Fruit fly (Drosophila melanogaster) whole organism, embryonic: ENCODE results near the gene CG31077.

Source experiments
- Abd-B ChIP-seq: fragments of 200-800 bp; sonication (Bioruptor generic); optimal IDR thresholded peaks from 2 replicates; lab custom pipeline; 2018; ENCODE audit warnings: missing biosample characterization, mild to moderate bottlenecking, missing genetic modification characterization, moderate library complexity
- Antp ChIP-seq: fragments of 200-800 bp; sonication (Bioruptor generic); optimal IDR thresholded peaks from 3 replicates; lab custom pipeline; 2016; ENCODE audit warnings: missing biosample characterization, missing genetic modification characterization
- Atf3 ChIP-seq: fragments of 200-800 bp; sonication (Bioruptor generic); optimal IDR thresholded peaks from 3 replicates; lab custom pipeline; 2016; ENCODE audit warnings: missing biosample characterization, missing genetic modification characterization
- CG1024 ChIP-seq: fragments of 200-800 bp; sonication (Bioruptor generic); IDR thresholded peaks from 2 replicates; pipeline ENCODE4 v1.3.6; 2022; ENCODE audit warnings: missing biosample characterization, missing genetic modification characterization
- CG10267 ChIP-seq: fragments of 200-800 bp; sonication (Bioruptor generic); optimal IDR thresholded peaks from 2 replicates; lab custom pipeline; 2018; ENCODE audit warnings: missing biosample characterization, mild to moderate bottlenecking, missing genetic modification characterization, moderate library complexity
- CG11560 ChIP-seq: fragments of 200-800 bp; sonication (Bioruptor generic); IDR thresholded peaks from 3 replicates; pipeline ENCODE4 v1.3.6; 2022; ENCODE audit warnings: missing biosample characterization, missing genetic modification characterization
- CG1647 ChIP-seq: fragments of 200-800 bp; sonication (Bioruptor generic); optimal IDR thresholded peaks from 3 replicates; lab custom pipeline; 2016; ENCODE audit warnings: missing biosample characterization, missing genetic modification characterization
- CG17385 ChIP-seq: fragments of 200-800 bp; sonication (Bioruptor generic); optimal IDR thresholded peaks from 3 replicates; lab custom pipeline; 2018; ENCODE audit warnings: missing biosample characterization, mild to moderate bottlenecking, missing genetic modification characterization
- CG18599 ChIP-seq: fragments of 200-800 bp; sonication (Bioruptor generic); optimal IDR thresholded peaks from 3 replicates; lab custom pipeline; 2017; ENCODE audit warnings: missing biosample characterization, missing genetic modification characterization, mild to moderate bottlenecking, moderate library complexity, missing genetic modification reagents
- CG7556 ChIP-seq: fragments of 200-800 bp; sonication (Bioruptor generic); optimal IDR thresholded peaks from 2 replicates; lab custom pipeline; 2017; ENCODE audit warnings: missing biosample characterization, mild to moderate bottlenecking, missing genetic modification characterization
- CG8290 ChIP-seq, 3 experiments: fragments of 200-800 bp; sonication (Bioruptor generic); optimal IDR thresholded peaks; 2 replicates each; lab custom pipeline; 2016 to 2019; ENCODE audit warnings: missing biosample characterization in 3 of 3, missing genetic modification characterization in 3 of 3, mild to moderate bottlenecking in 2 of 3, moderate library complexity in 1 of 3
- CG8944 ChIP-seq: fragments of 200-800 bp; sonication (Bioruptor generic); optimal IDR thresholded peaks from 3 replicates; lab custom pipeline; 2016; ENCODE audit warnings: missing biosample characterization, missing genetic modification characterization
- Eip74EF ChIP-seq, 2 experiments: fragments of 200-800 bp in 1 of 2; fragments of >200 bp in 1 of 2; sonication (Bioruptor generic) in 1 of 2; optimal IDR thresholded peaks; 2 replicates each; lab custom pipeline; 2017 to 2019; ENCODE audit warnings: missing biosample characterization in 2 of 2, missing genetic modification characterization in 2 of 2, mild to moderate bottlenecking in 1 of 2, moderate library complexity in 1 of 2
- GATAe ChIP-seq: fragments of 200-800 bp; sonication (Bioruptor generic); conservative IDR thresholded peaks from 2 replicates; pipeline ENCODE4 v1.3.6; 2022; ENCODE audit warnings: missing biosample characterization, missing genetic modification characterization
- Hey ChIP-seq: fragments of 200-800 bp; sonication (Bioruptor generic); optimal IDR thresholded peaks from 3 replicates; lab custom pipeline; 2018; ENCODE audit warnings: missing biosample characterization, mild to moderate bottlenecking, missing genetic modification characterization
- HmgD ChIP-seq: fragments of 200-800 bp; sonication (Bioruptor generic); optimal IDR thresholded peaks from 3 replicates; lab custom pipeline; 2016; ENCODE audit warnings: missing biosample characterization, missing genetic modification characterization
- Myb ChIP-seq: fragments of 200-800 bp; sonication (Bioruptor generic); optimal IDR thresholded peaks from 2 replicates; lab custom pipeline; 2016; ENCODE audit warnings: missing biosample characterization, missing genetic modification characterization
- Neu2 ChIP-seq: fragments of 200-800 bp; sonication (Bioruptor generic); optimal IDR thresholded peaks from 3 replicates; lab custom pipeline; 2016; ENCODE audit warnings: missing biosample characterization, missing genetic modification characterization, borderline replicate concordance
- Optix ChIP-seq: fragments of 200-800 bp; sonication (Bioruptor generic); IDR thresholded peaks from 3 replicates; pipeline ENCODE4 v1.3.6; 2022; ENCODE audit warnings: missing biosample characterization, missing genetic modification characterization
- Sox100B ChIP-seq: fragments of 200-800 bp; sonication (Bioruptor generic); optimal IDR thresholded peaks from 3 replicates; lab custom pipeline; 2018; ENCODE audit warnings: missing biosample characterization, mild to moderate bottlenecking, missing genetic modification characterization
- Sry-β ChIP-seq: fragments of 200-800 bp; sonication (Bioruptor generic); optimal IDR thresholded peaks from 2 replicates; lab custom pipeline; 2018; ENCODE audit warnings: missing biosample characterization, mild to moderate bottlenecking, missing genetic modification characterization, moderate library complexity
- TFAM ChIP-seq: fragments of 200-800 bp; sonication (Bioruptor generic); optimal IDR thresholded peaks from 2 replicates; lab custom pipeline; 2017; ENCODE audit warnings: missing biosample characterization, missing genetic modification characterization, inconsistent platforms
- Tbp ChIP-seq: fragments of >200 bp; optimal IDR thresholded peaks from 2 replicates; lab custom pipeline; 2018; ENCODE audit warnings: missing biosample characterization, missing genetic modification characterization
- Trl ChIP-seq, 3 experiments: fragments of >200 bp in 2 of 3; fragments of 200-800 bp in 1 of 3; sonication (Bioruptor generic) in 1 of 3; optimal IDR thresholded peaks; 2 replicates in 1 of 3; 3 replicates in 2 of 3; lab custom pipeline; 2016 to 2017; ENCODE audit warnings: missing biosample characterization in 1 of 3, missing genetic modification characterization in 1 of 3
- bowl ChIP-seq: fragments of 200-800 bp; sonication (Bioruptor generic); IDR thresholded peaks from 2 replicates; pipeline ENCODE4 v1.3.6; 2022; ENCODE audit warnings: missing biosample characterization, missing genetic modification characterization
- cwo ChIP-seq: fragments of 200-800 bp; sonication (Bioruptor generic); optimal IDR thresholded peaks from 3 replicates; lab custom pipeline; 2017; ENCODE audit warnings: missing biosample characterization, missing genetic modification characterization, mild to moderate bottlenecking, moderate library complexity, missing genetic modification reagents
- dpn ChIP-seq, 2 experiments: fragments of 200-800 bp; sonication (Bioruptor generic); optimal IDR thresholded peaks; 3 replicates each; lab custom pipeline; 2016; ENCODE audit warnings: missing biosample characterization in 2 of 2, missing genetic modification characterization in 2 of 2
- emc ChIP-seq: fragments of 200-800 bp; sonication (Bioruptor generic); optimal IDR thresholded peaks from 2 replicates; lab custom pipeline; 2016; ENCODE audit warnings: missing biosample characterization, missing genetic modification characterization
- exex ChIP-seq: fragments of 200-800 bp; sonication (Bioruptor generic); optimal IDR thresholded peaks from 4 replicates; lab custom pipeline; 2018; ENCODE audit warnings: missing biosample characterization, mild to moderate bottlenecking, missing genetic modification characterization, moderate library complexity
- grn ChIP-seq: fragments of 200-800 bp; sonication (Bioruptor generic); optimal IDR thresholded peaks from 3 replicates; lab custom pipeline; 2017; ENCODE audit warnings: missing biosample characterization, missing genetic modification characterization
- jumu ChIP-seq: fragments of 200-800 bp; sonication (Bioruptor generic); optimal IDR thresholded peaks from 3 replicates; lab custom pipeline; 2016; ENCODE audit warnings: missing biosample characterization, missing genetic modification characterization
- klu ChIP-seq: fragments of 200-800 bp; sonication (Bioruptor generic); IDR thresholded peaks from 2 replicates; pipeline ENCODE4 v1.3.6; 2022; ENCODE audit warnings: missing biosample characterization, missing genetic modification characterization
- mam ChIP-seq: fragments of 200-800 bp; sonication (Bioruptor generic); optimal IDR thresholded peaks from 3 replicates; lab custom pipeline; 2016; ENCODE audit warnings: missing biosample characterization, missing genetic modification characterization
- prd ChIP-seq, 3 experiments: fragments of >200 bp in 2 of 3; fragments of 200-800 bp in 1 of 3; sonication (Bioruptor generic) in 1 of 3; optimal IDR thresholded peaks in 2 of 3; IDR thresholded peaks in 1 of 3; 2 replicates in 2 of 3; 3 replicates in 1 of 3; pipeline versions ENCODE4 v1.3.6 to Lab custom; 2017 to 2022; ENCODE audit warnings: missing biosample characterization in 1 of 3, missing genetic modification characterization in 1 of 3
- vnd ChIP-seq: fragments of 200-800 bp; sonication (Bioruptor generic); IDR thresholded peaks from 3 replicates; pipeline ENCODE4 v1.3.6; 2022; ENCODE audit warnings: missing biosample characterization, missing genetic modification characterization; ENCODE audit not compliant: partially characterized antibody
- wek ChIP-seq: fragments of 200-800 bp; sonication (Bioruptor generic); optimal IDR thresholded peaks from 3 replicates; lab custom pipeline; 2018; ENCODE audit warnings: missing biosample characterization, mild to moderate bottlenecking, missing genetic modification characterization, moderate library complexity

The CG31077 gene

dm6 chr3R:27002787-27003186 lies 3.2 kb downstream of the CG31077 start:
- peak; percentile 91 for TF ChIP-seq exex (tag; lab: Kevin White, UChicago)
- TF ChIP-seq Abd-B (GFP tag; lab: Kevin White, UChicago), result no peak

dm6 chr3R:27005338-27005737 lies 5.8 kb downstream of the CG31077 start, which contains the start of gene CG6296:
CG6296 (minus strand) TSS chr3R:27005469.
- TF ChIP-seq exex (tag; lab: Kevin White, UChicago) (peak; percentile 64), CG1024 (no peak), Tbp (GFP tag; lab: Kevin White, UChicago) (no peak), Myb (GFP tag; lab: Kevin White, UChicago) (no peak), GATAe (GFP tag; lab: Robert Waterston, UW) (peak; percentile 52), CG11560 (no peak), Optix (no peak), CG10267 (no peak)
- TF ChIP-seq, all 482 proteins: peak for 2

dm6 chr3R:27007022-27007421 lies 7.5 kb downstream of the CG31077 start, which contains the start of gene CG6295:
CG6295 (minus strand) TSS chr3R:27007055.
- no peak for TF ChIP-seq Antp (GFP tag; lab: Kevin White, UChicago)
- TF ChIP-seq HmgD (GFP tag; lab: Kevin White, UChicago), result no peak
- no peak for TF ChIP-seq Sry-β (GFP tag; lab: Kevin White, UChicago)
- TF ChIP-seq grn, result peak; percentile 24
- TF ChIP-seq vnd (GFP tag; lab: Robert Waterston, UW), result no peak
- TF ChIP-seq prd (optimal IDR thresholded peaks at IDR 0.05; lab: Kevin White, UChicago), result no peak
- TF ChIP-seq prd (GFP tag; IDR thresholded peaks at IDR 0.05; lab: Robert Waterston, UW), result no peak
- no peak for TF ChIP-seq CG17385
- no peak for TF ChIP-seq Sox100B
- TF ChIP-seq CG8944 (GFP tag; lab: Kevin White, UChicago), result no peak
- TF ChIP-seq Neu2 (GFP tag; lab: Kevin White, UChicago), result no peak
- TF ChIP-seq Atf3 (GFP tag; lab: Kevin White, UChicago), result no peak
- peak; percentile 74 for TF ChIP-seq Hey
- TF ChIP-seq exex (tag; lab: Kevin White, UChicago), result peak; percentile 47
- TF ChIP-seq klu (GFP tag; lab: Robert Waterston, UW), result no peak
- TF ChIP-seq wek, result no peak
- TF ChIP-seq emc (GFP tag; lab: Kevin White, UChicago), result no peak
- TF ChIP-seq bowl (GFP tag; lab: Robert Waterston, UW), result no peak
- no peak for TF ChIP-seq CG1647
- TF ChIP-seq cwo (GFP tag; lab: Kevin White, UChicago), result peak; percentile 69
- no peak for TF ChIP-seq CG18599 (GFP tag; lab: Kevin White, UChicago)
- no peak for TF ChIP-seq mam (GFP tag; lab: Kevin White, UChicago)
- TF ChIP-seq Eip74EF (GFP tag; optimal IDR thresholded peaks at IDR 0.05; lab: Kevin White, UChicago), result no peak
- no peak for TF ChIP-seq Trl (optimal IDR thresholded peaks at IDR 0.05; lab: Kevin White, UChicago)
- no peak for TF ChIP-seq Trl (GFP tag; optimal IDR thresholded peaks at IDR 0.05; lab: Kevin White, UChicago)

- no peak for TF ChIP-seq CG7556 (GFP tag; lab: Kevin White, UChicago)
- no peak for TF ChIP-seq TFAM (GFP tag; lab: Kevin White, UChicago)
- TF ChIP-seq dpn (GFP tag; optimal IDR thresholded peaks at IDR 0.05; lab: Kevin White, UChicago), result no peak
- TF ChIP-seq exex (tag; lab: Kevin White, UChicago), result peak; percentile 34
- no peak for TF ChIP-seq jumu (GFP tag; lab: Kevin White, UChicago)
- TF ChIP-seq CG8290 (GFP tag; optimal IDR thresholded peaks at IDR 0.05; lab: Kevin White, UChicago), result no peak
- no peak for TF ChIP-seq CG8290 (tag; optimal IDR thresholded peaks at IDR 0.05; lab: Kevin White, UChicago)
- TF ChIP-seq Sox100B, result no peak
These were observed 18.6 kb downstream of the CG31077 start, which contains the start of gene CG17192 for dm6 chr3R:27018187-27018586. CG17192 (minus strand) TSS chr3R:27018287.
